Fruit fly (Drosophila melanogaster) whole organism, embryonic: ENCODE measurements around the gene CG10252.

Source experiments
- Antp ChIP-seq: fragments of 200-800 bp; sonication (Bioruptor generic); optimal IDR thresholded peaks from 3 replicates; lab custom pipeline; 2016; ENCODE audit warnings: missing biosample characterization, missing genetic modification characterization
- Awh ChIP-seq: fragments of 200-800 bp; sonication (Bioruptor generic); IDR thresholded peaks from 2 replicates; pipeline ENCODE4, ENCODE4 v1.3.6; 2022; ENCODE audit warnings: missing biosample characterization, missing genetic modification characterization
- CG11456 ChIP-seq: fragments of 200-800 bp; sonication (Bioruptor generic); IDR thresholded peaks from 3 replicates; pipeline ENCODE4 v1.3.6; 2022; ENCODE audit warnings: missing biosample characterization, missing genetic modification characterization
- CG12155 ChIP-seq: fragments of 200-800 bp; sonication (Bioruptor generic); optimal IDR thresholded peaks from 3 replicates; lab custom pipeline; 2016; ENCODE audit warnings: missing biosample characterization, missing genetic modification characterization
- CG15269 ChIP-seq: fragments of 200-800 bp; sonication (Bioruptor generic); optimal IDR thresholded peaks from 2 replicates; lab custom pipeline; 2018; ENCODE audit warnings: missing biosample characterization, mild to moderate bottlenecking, missing genetic modification characterization, moderate library complexity
- CG15479 ChIP-seq: fragments of 200-800 bp; sonication (Bioruptor generic); optimal IDR thresholded peaks from 3 replicates; lab custom pipeline; 2019; ENCODE audit warnings: missing biosample characterization, mild to moderate bottlenecking, missing genetic modification characterization, moderate library complexity
- CG18476 ChIP-seq: fragments of 200-800 bp; sonication (Bioruptor generic); optimal IDR thresholded peaks from 2 replicates; lab custom pipeline; 2016; ENCODE audit warnings: missing biosample characterization, mild to moderate bottlenecking, missing genetic modification characterization
- CG2120 ChIP-seq: fragments of 200-800 bp; sonication (Bioruptor generic); optimal IDR thresholded peaks from 3 replicates; lab custom pipeline; 2016; ENCODE audit warnings: missing biosample characterization, missing genetic modification characterization
- CG2202 ChIP-seq: fragments of 200-800 bp; sonication (Bioruptor generic); optimal IDR thresholded peaks from 2 replicates; lab custom pipeline; 2018; ENCODE audit warnings: missing biosample characterization, mild to moderate bottlenecking, missing genetic modification characterization
- CG2875 ChIP-seq: fragments of 200-800 bp; sonication (Bioruptor generic); optimal IDR thresholded peaks from 2 replicates; lab custom pipeline; 2017; ENCODE audit warnings: missing biosample characterization, mild to moderate bottlenecking, missing genetic modification characterization, missing genetic modification reagents
- CG2889 ChIP-seq: fragments of 200-800 bp; sonication (Bioruptor generic); IDR thresholded peaks from 3 replicates; pipeline ENCODE4 v1.3.6; 2022; ENCODE audit warnings: missing biosample characterization, missing genetic modification characterization
- CG30431 ChIP-seq: fragments of 200-800 bp; sonication (Bioruptor generic); optimal IDR thresholded peaks from 2 replicates; lab custom pipeline; 2017; ENCODE audit warnings: missing biosample characterization, missing genetic modification characterization
- CG31388 ChIP-seq: fragments of 200-800 bp; sonication (Bioruptor generic); optimal IDR thresholded peaks from 2 replicates; lab custom pipeline; 2016; ENCODE audit warnings: missing biosample characterization, missing genetic modification characterization
- CG33213 ChIP-seq: fragments of 200-800 bp; sonication (Bioruptor generic); optimal IDR thresholded peaks from 3 replicates; lab custom pipeline; 2016; ENCODE audit warnings: missing biosample characterization, missing genetic modification characterization
- CG5180 ChIP-seq: fragments of 200-800 bp; sonication (Bioruptor generic); optimal IDR thresholded peaks from 3 replicates; lab custom pipeline; 2017; ENCODE audit warnings: missing biosample characterization, missing genetic modification characterization, mild to moderate bottlenecking, moderate library complexity, missing genetic modification reagents
- CTCF ChIP-seq: fragments of 200-800 bp; sonication (Bioruptor generic); optimal IDR thresholded peaks from 2 replicates; lab custom pipeline; 2017; ENCODE audit warnings: missing biosample characterization, mild to moderate bottlenecking, missing genetic modification characterization, moderate library complexity
- Deaf1 ChIP-seq: fragments of 200-800 bp; optimal IDR thresholded peaks from 3 replicates; lab custom pipeline; 2019; ENCODE audit warnings: missing biosample characterization, mild to moderate bottlenecking, missing genetic modification characterization, moderate library complexity
- Dek ChIP-seq: fragments of 200-800 bp; sonication (Bioruptor generic); optimal IDR thresholded peaks from 3 replicates; lab custom pipeline; 2019; ENCODE audit warnings: missing biosample characterization, mild to moderate bottlenecking, missing genetic modification characterization, moderate library complexity
- HLH3B ChIP-seq: fragments of 200-800 bp; sonication (Bioruptor generic); IDR thresholded peaks from 2 replicates; pipeline ENCODE4 v1.3.6; 2022; ENCODE audit warnings: missing biosample characterization, missing genetic modification characterization
- HLHmδ ChIP-seq: fragments of 200-800 bp; sonication (Bioruptor generic); optimal IDR thresholded peaks from 2 replicates; lab custom pipeline; 2018; ENCODE audit warnings: missing biosample characterization, mild to moderate bottlenecking, missing genetic modification characterization, moderate library complexity
- Kr ChIP-seq: fragments of 200-800 bp; sonication (Bioruptor generic); optimal IDR thresholded peaks from 2 replicates; lab custom pipeline; 2017; ENCODE audit warnings: missing biosample characterization, mild to moderate bottlenecking, missing genetic modification characterization
- Med ChIP-seq: fragments of 200-800 bp; sonication (Bioruptor generic); peaks from one replicate; lab custom pipeline; 2016; ENCODE audit warnings: missing biosample characterization, missing genetic modification characterization, mild to moderate bottlenecking, inconsistent platforms, moderate library complexity
- Myb ChIP-seq: fragments of 200-800 bp; sonication (Bioruptor generic); optimal IDR thresholded peaks from 2 replicates; lab custom pipeline; 2016; ENCODE audit warnings: missing biosample characterization, missing genetic modification characterization
- NC2β ChIP-seq: fragments of 200-800 bp; sonication (Bioruptor generic); optimal IDR thresholded peaks from 2 replicates; lab custom pipeline; 2016; ENCODE audit warnings: missing biosample characterization, missing genetic modification characterization
- Nf-YA ChIP-seq: fragments of 200-800 bp; sonication (Bioruptor generic); IDR thresholded peaks from 2 replicates; pipeline ENCODE4 v1.3.6; 2022; ENCODE audit warnings: missing biosample characterization, missing genetic modification characterization
- Oli ChIP-seq: fragments of 200-800 bp; sonication (Bioruptor generic); optimal IDR thresholded peaks from 2 replicates; lab custom pipeline; 2018; ENCODE audit warnings: missing biosample characterization, mild to moderate bottlenecking, missing genetic modification characterization, moderate library complexity
- Rx ChIP-seq: fragments of 200-800 bp; sonication (Bioruptor generic); IDR thresholded peaks from 2 replicates; pipeline ENCODE4 v1.3.6; 2022; ENCODE audit warnings: missing biosample characterization, missing genetic modification characterization
- TFAM ChIP-seq: fragments of 200-800 bp; sonication (Bioruptor generic); optimal IDR thresholded peaks from 2 replicates; lab custom pipeline; 2017; ENCODE audit warnings: missing biosample characterization, missing genetic modification characterization, inconsistent platforms
- ac ChIP-seq: fragments of 200-800 bp; sonication (Bioruptor generic); optimal IDR thresholded peaks from 3 replicates; lab custom pipeline; 2017; ENCODE audit warnings: missing biosample characterization, mild to moderate bottlenecking, missing genetic modification characterization
- btn ChIP-seq: fragments of 200-800 bp; sonication (Bioruptor generic); optimal IDR thresholded peaks from 2 replicates; lab custom pipeline; 2016; ENCODE audit warnings: missing biosample characterization, missing genetic modification characterization
- caup ChIP-seq: fragments of 200-800 bp; sonication (Bioruptor generic); optimal IDR thresholded peaks from 3 replicates; lab custom pipeline; 2017; ENCODE audit warnings: missing biosample characterization, mild to moderate bottlenecking, missing genetic modification characterization, moderate library complexity; ENCODE audit not compliant: severe bottlenecking
- dpn ChIP-seq, 2 experiments: fragments of 200-800 bp; sonication (Bioruptor generic); optimal IDR thresholded peaks; 3 replicates each; lab custom pipeline; 2016; ENCODE audit warnings: missing biosample characterization in 2 of 2, missing genetic modification characterization in 2 of 2
- emc ChIP-seq: fragments of 200-800 bp; sonication (Bioruptor generic); optimal IDR thresholded peaks from 2 replicates; lab custom pipeline; 2016; ENCODE audit warnings: missing biosample characterization, missing genetic modification characterization
- esg ChIP-seq: fragments of 200-800 bp; sonication (Bioruptor generic); conservative IDR thresholded peaks from 2 replicates; pipeline ENCODE4 v1.3.6; 2022; ENCODE audit warnings: missing biosample characterization, missing genetic modification characterization
- eyg ChIP-seq: fragments of 200-800 bp; sonication (Bioruptor generic); optimal IDR thresholded peaks from 3 replicates; lab custom pipeline; 2016; ENCODE audit warnings: missing biosample characterization, missing genetic modification characterization
- ftz-f1 ChIP-seq: fragments of 200-800 bp; sonication (Bioruptor generic); optimal IDR thresholded peaks from 2 replicates; lab custom pipeline; 2016; ENCODE audit warnings: missing biosample characterization, missing genetic modification characterization
- her ChIP-seq: fragments of 200-800 bp; sonication (Bioruptor generic); optimal IDR thresholded peaks from 2 replicates; lab custom pipeline; 2016; ENCODE audit warnings: missing biosample characterization, missing genetic modification characterization
- kay ChIP-seq: fragments of 200-800 bp; sonication (Bioruptor generic); optimal IDR thresholded peaks from 2 replicates; lab custom pipeline; 2016; ENCODE audit warnings: missing biosample characterization, missing genetic modification characterization
- kni ChIP-seq: fragments of 200-800 bp; sonication (Bioruptor generic); optimal IDR thresholded peaks from 3 replicates; lab custom pipeline; 2017; ENCODE audit warnings: mild to moderate bottlenecking, missing biosample characterization, missing genetic modification reagents, missing genetic modification characterization
- lab ChIP-seq: fragments of 200-800 bp; sonication (Bioruptor generic); optimal IDR thresholded peaks from 3 replicates; lab custom pipeline; 2017; ENCODE audit warnings: missing biosample characterization, missing genetic modification characterization, mild to moderate bottlenecking, moderate library complexity, missing genetic modification reagents
- nerfin-2 ChIP-seq: fragments of 200-800 bp; sonication (Bioruptor generic); IDR thresholded peaks from 2 replicates; pipeline ENCODE4 v1.3.6; 2022; ENCODE audit warnings: missing biosample characterization, missing genetic modification characterization; ENCODE audit not compliant: partially characterized antibody
- nmo ChIP-seq: fragments of 200-800 bp; sonication (Bioruptor generic); optimal IDR thresholded peaks from 2 replicates; lab custom pipeline; 2018; ENCODE audit warnings: missing biosample characterization, mild to moderate bottlenecking, missing genetic modification characterization, moderate library complexity
- otp ChIP-seq: fragments of 200-800 bp; sonication (Bioruptor generic); IDR thresholded peaks from 3 replicates; pipeline ENCODE4, ENCODE4 v1.3.6; 2022; ENCODE audit warnings: missing biosample characterization, missing genetic modification characterization
- row ChIP-seq: fragments of 200-800 bp; sonication (Bioruptor generic); IDR thresholded peaks from 3 replicates; pipeline ENCODE4 v1.3.6; 2022; ENCODE audit warnings: missing biosample characterization, missing genetic modification characterization
- salm ChIP-seq: fragments of 200-800 bp; sonication (Bioruptor generic); optimal IDR thresholded peaks from 2 replicates; lab custom pipeline; 2018; ENCODE audit warnings: missing biosample characterization, mild to moderate bottlenecking, missing genetic modification characterization
- scrt ChIP-seq: fragments of 200-800 bp; sonication (Bioruptor generic); optimal IDR thresholded peaks from 2 replicates; lab custom pipeline; 2018; ENCODE audit warnings: missing biosample characterization, mild to moderate bottlenecking, missing genetic modification characterization, moderate library complexity
- tin ChIP-seq: fragments of 200-800 bp; sonication (Bioruptor generic); optimal IDR thresholded peaks from 3 replicates; lab custom pipeline; 2016; ENCODE audit warnings: missing biosample characterization, missing genetic modification characterization
- trh ChIP-seq: fragments of 200-800 bp; sonication (Bioruptor generic); optimal IDR thresholded peaks from 2 replicates; lab custom pipeline; 2016; ENCODE audit warnings: missing biosample characterization, missing genetic modification characterization
- zen2 ChIP-seq: fragments of 200-800 bp; sonication (Bioruptor generic); IDR thresholded peaks from 3 replicates; pipeline ENCODE4 v1.3.6; 2022; ENCODE audit warnings: missing biosample characterization, missing genetic modification characterization; ENCODE audit not compliant: partially characterized antibody

CG10252 gene

dm6 chr3R:23669401-23670216, 26.4 kb downstream of the CG10252 start, which contains the start of gene CG31145 (continued):
- TF ChIP-seq btn (peak; percentile 99), CG11456 (GFP tag; lab: Robert Waterston, UW) (peak; percentile 99), Deaf1 (peak; percentile 92), CG2120 (GFP tag; lab: Kevin White, UChicago) (peak; percentile 100), HLH3B (peak; percentile 99), CG30431 (peak; percentile 99), CG2202 (tag; lab: Kevin White, UChicago) (peak; percentile 96), Antp (GFP tag; lab: Kevin White, UChicago) (peak; percentile 99), Rx (peak; percentile 98), CG12155 (GFP tag; lab: Kevin White, UChicago) (peak; percentile 99), salm (tag; lab: Kevin White, UChicago) (peak; percentile 99), CG2889 (GFP tag; lab: Robert Waterston, UW) (peak; percentile 98), HLHmδ (GFP tag; lab: Kevin White, UChicago) (no peak), emc (GFP tag; lab: Kevin White, UChicago) (peak; percentile 99), kay (GFP tag; lab: Kevin White, UChicago) (peak; percentile 99), her (peak; percentile 98), Kr (peak; percentile 14), CG31388 (GFP tag; lab: Kevin White, UChicago) (peak; percentile 98), nerfin-2 (GFP tag; lab: Robert Waterston, UW) (no peak), CG15479 (GFP tag; lab: Kevin White, UChicago) (peak; percentile 65), otp (GFP tag; lab: Robert Waterston, UW) (peak; percentile 97), ac (GFP tag; lab: Kevin White, UChicago) (peak; percentile 96), Myb (peak; percentile 96), caup (GFP tag; lab: Kevin White, UChicago) (peak; percentile 99), Med (GFP tag; lab: Kevin White, UChicago) (peak; percentile 100), Nf-YA (GFP tag; lab: Robert Waterston, UW) (peak; percentile 98), nmo (GFP tag; lab: Kevin White, UChicago) (peak; percentile 100), row (GFP tag; lab: Robert Waterston, UW) (peak; percentile 99), trh (GFP tag; lab: Kevin White, UChicago) (peak; percentile 99), TFAM (GFP tag; lab: Kevin White, UChicago) (peak; percentile 95), CG18476 (GFP tag; lab: Kevin White, UChicago) (peak; percentile 99), ftz-f1 (GFP tag; lab: Kevin White, UChicago) (peak; percentile 90), NC2β (GFP tag; lab: Kevin White, UChicago) (peak; percentile 99), Dek (tag; lab: Kevin White, UChicago) (peak; percentile 99), Oli (tag; lab: Kevin White, UChicago) (peak; percentile 100), CG2875 (GFP tag; lab: Kevin White, UChicago) (peak; percentile 99), lab (GFP tag; lab: Kevin White, UChicago) (peak; percentile 100), dpn (GFP tag; optimal IDR thresholded peaks at IDR 0.05; lab: Kevin White, UChicago) (peak; percentile 100), eyg (GFP tag; lab: Kevin White, UChicago) (peak; percentile 99), tin (GFP tag; lab: Kevin White, UChicago) (peak; percentile 99), CTCF (GFP tag; lab: Kevin White, UChicago) (peak; percentile 86), Awh (GFP tag; lab: Robert Waterston, UW) (peak; percentile 98), zen2 (GFP tag; lab: Robert Waterston, UW) (no peak), scrt (GFP tag; lab: Kevin White, UChicago) (peak; percentile 99), CG15269 (peak; percentile 100), CG33213 (GFP tag; lab: Kevin White, UChicago) (peak; percentile 99), CG5180 (GFP tag; lab: Kevin White, UChicago) (peak; percentile 94), esg (GFP tag; lab: Robert Waterston, UW) (peak; percentile 99), kni (GFP tag; lab: Kevin White, UChicago) (peak; percentile 92)
